Worm (Caenorhabditis elegans) whole organism, dauer: Measurements from ENCODE around the gene C07B5.6.

Experiments used
- unc-62 ChIP-seq: sonication (generic microtip); optimal IDR thresholded peaks from 2 replicates; lab custom pipeline; 2017; ENCODE audit warnings: missing biosample characterization, missing genetic modification reagents, missing genetic modification characterization

Gene C07B5.6

DNA sequence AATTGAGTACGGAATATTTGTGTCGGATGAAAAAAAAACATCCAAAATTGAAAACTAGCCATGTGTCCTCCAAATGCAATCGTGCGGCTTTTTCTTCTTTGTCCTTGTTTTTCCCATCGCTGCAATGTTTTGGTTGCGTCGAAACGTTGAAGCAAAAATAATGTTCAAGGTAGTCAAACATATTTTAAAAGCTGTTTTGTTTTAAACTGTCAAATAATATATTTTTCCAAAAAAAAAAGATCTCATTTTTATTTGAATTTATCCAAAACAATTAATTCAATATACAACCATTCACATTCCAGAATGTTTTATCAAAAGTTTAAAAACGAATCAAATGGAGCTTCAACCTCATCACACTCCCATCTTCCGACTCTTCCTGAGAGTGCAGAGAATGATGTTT is at the start of gene C07B5.6:
Gene C07B5.6 (plus strand): TSS at position 301 of the 400 bp plus-strand sequence.
- no peak for TF ChIP-seq unc-62

ce11 chrX:9472170-9472569 is 46.6 kb upstream of the C07B5.6 start, which contains the start of gene gap-2:
Gene gap-2 (plus strand): TSS chrX:9472470.
- TF ChIP-seq unc-62, result no peak

DNA sequence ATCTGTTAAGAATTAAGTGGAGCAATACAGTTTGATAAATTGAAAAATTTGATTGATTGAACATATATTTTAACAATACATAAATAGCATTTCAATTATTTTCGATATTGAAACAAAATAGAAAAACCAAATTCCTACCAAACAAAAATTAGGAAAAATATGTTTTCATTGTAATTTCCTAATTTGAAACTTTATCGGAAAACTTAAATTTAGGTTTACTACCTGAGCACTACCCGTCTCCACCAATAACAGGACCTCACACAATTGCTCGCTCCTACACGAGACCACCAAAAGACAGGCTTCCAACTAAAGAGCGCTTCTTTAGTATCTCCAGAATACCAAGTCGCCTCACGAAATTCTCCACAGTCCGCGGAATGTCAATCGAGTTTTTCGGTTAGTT is 42.1 kb upstream of the C07B5.6 start:
- no peak for TF ChIP-seq unc-62

ce11 chrX:9483754-9484153 is 35.1 kb upstream of the C07B5.6 start:
- no peak for TF ChIP-seq unc-62

ce11 chrX:9486160-9486559 is 32.7 kb upstream of the C07B5.6 start:
- no peak for TF ChIP-seq unc-62

DNA sequence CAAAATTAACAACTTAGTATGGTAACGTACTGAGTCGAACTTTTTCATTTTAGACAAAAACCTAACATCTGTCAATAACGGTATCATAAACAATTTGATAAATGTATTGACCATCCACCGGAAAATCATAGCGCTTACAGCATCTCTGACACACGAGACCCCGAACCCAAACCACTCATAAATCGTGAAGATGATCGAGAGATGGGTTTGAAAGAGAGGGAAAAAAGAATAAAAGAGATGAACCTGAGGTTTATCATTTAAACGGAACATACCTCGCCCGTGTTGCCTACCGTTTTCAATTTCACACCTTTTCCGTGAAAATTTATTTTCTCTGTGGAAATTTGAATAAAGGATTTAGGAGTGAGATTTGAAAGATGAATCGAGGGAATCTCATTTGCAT is 29.2 kb upstream of the C07B5.6 start:
- TF ChIP-seq unc-62, result no peak

ce11 chrX:9491439-9491838 is 27.4 kb upstream of the C07B5.6 start:
- no peak for TF ChIP-seq unc-62

ce11 chrX:9494661-9495060 is 24.2 kb upstream of the C07B5.6 start:
- no peak for TF ChIP-seq unc-62

DNA sequence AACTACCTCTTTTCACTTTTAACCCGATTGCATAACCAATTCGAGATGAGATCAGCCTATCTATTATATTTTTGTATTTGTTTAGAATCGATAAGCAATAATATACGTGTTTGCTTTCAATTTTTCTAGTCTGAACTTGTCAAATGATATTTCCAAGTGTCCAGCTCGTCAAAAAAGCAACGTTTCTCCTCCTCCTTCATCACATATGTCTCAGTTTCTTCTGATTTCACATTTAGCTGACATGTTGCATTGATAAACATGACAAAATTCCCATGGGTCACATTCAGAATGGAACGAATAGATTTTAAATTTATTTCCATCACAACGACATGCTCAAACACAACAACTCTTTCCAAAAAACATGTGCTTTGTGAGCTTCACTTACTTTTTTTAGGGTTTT is 19.5 kb upstream of the C07B5.6 start:
- no peak for TF ChIP-seq unc-62

DNA sequence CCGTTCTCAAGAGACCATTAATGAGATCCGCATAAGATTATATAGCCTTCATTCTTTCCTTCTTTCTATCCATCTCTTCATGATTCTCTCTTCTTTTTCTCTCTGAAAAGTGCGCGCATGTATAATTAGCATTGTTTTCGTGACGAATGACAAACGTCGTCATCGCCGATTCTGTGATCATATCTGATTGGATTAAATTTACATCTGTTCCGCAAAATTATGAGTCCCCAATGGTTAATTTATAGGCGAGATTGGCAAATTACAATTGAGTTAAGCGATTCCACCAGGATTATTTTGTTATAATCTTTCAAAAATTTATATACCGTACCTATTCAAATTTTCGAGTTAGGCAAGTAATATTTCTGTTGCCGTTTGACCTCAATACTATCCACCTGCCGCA is 14.6 kb upstream of the C07B5.6 start:
- no peak for TF ChIP-seq unc-62

ce11 chrX:9504911-9505397 is 13.9 kb upstream of the C07B5.6 start:
- no peak for TF ChIP-seq unc-62

ce11 chrX:9506341-9506740 is 12.5 kb upstream of the C07B5.6 start:
- TF ChIP-seq unc-62, result no peak

- TF ChIP-seq unc-62, result no peak
These were observed 10.3 kb upstream of the C07B5.6 start for ce11 chrX:9508426-9509010.

DNA sequence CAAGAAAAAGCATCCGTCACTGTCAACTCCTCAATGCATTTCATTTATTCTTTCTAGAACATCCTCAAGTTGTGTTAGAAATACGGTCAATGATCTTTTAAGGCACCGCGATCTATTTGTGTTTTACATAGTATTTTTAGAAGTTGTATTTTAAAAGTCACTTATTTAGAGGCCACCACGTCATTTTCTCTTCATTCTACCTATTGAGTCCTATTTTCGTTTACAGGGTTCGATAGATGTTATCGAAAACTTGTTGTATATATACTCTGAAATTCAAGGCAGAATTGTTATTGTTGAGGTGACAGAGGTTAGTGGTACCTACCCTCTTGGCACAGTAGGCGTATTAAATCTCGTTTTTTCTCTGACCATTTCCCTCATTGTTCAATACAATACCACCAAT is 9.3 kb upstream of the C07B5.6 start:
- no peak for TF ChIP-seq unc-62

DNA sequence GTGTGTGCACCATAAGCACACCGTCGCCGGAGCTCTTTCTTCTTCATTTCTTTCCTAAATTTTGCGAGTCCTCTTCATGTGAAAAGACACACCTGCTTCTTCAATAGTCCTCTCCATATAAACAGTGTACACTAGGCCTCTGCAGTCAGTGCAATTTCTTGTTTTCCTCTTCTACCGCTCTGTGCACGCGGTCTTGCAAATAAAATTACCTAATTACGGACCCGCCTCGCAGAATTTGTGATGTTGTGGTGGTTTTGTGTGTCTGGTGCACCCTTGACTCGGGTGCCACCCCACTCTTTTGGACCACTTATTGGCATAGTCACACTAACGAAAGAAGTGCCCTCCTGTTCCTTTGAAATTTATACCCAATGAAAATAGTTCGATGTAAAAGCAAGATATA is 8.9 kb upstream of the C07B5.6 start:
- TF ChIP-seq unc-62, result no peak

- TF ChIP-seq unc-62, result no peak
These were observed 8.4 kb upstream of the C07B5.6 start for ce11 chrX:9510448-9510847.

DNA sequence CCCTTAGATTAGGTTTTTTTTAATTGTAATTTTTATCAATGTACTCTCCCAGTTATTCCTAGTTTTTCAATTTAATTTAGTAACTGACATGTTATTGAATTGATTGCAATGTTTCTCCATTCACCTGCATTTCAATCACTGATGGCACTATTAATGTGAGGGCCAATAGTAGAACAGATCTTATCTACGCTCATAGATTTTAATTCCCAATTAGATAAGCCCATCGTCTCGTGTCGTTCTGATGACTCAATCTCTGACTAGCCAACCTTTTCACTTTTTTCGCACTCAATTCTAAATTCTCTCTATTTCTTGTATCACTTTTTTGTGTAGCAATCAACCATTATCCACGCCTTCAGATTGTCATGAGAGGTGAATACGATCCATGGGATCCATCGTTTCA is 6.4 kb upstream of the C07B5.6 start:
- no peak for TF ChIP-seq unc-62

- no peak for TF ChIP-seq unc-62
These were observed 1.7 kb upstream of the C07B5.6 start, which contains the start of gene C07B5.2 for ce11 chrX:9517106-9517505. Gene C07B5.2 (minus strand): TSS chrX:9517206.

DNA sequence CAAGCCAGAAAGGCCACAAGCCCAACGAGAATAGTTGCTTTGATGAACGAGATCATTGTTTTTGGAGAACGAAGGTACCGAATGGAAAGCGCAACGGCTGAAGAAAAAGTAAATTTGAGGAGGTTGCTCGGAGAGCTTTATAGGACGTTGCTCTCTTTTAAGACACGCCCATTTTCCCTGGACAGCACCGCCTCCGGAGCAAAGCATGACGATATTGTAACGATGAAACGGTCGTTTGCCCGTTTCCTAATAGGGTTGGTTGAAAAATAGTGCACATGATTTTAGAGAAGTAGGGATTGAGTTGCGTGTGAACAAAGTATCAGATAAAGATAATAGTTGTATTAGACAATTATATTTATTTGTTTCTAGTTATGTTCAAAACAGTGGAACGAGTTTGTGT is 4.3 kb downstream of the C07B5.6 start, which contains the start of gene C07B5.3:
Gene C07B5.3 (minus strand): TSS at position 101 of the 400 bp plus-strand sequence.
- no peak for TF ChIP-seq unc-62
